Worm (Caenorhabditis elegans) whole organism, L2 larva: ENCODE results near the gene R107.5.

Experiments
- aly-2 ChIP-seq: fragments of 150-350 bp; optimal IDR thresholded peaks from 2 replicates; lab custom pipeline; 2014; ENCODE audit warnings: missing biosample characterization, missing genetic modification characterization
- ama-1 ChIP-seq: fragments of 150-350 bp; optimal IDR thresholded peaks from 2 replicates; lab custom pipeline; 2018; ENCODE audit warnings: inconsistent platforms
- lin-13 ChIP-seq: fragments of 150-350 bp; optimal IDR thresholded peaks from 2 replicates; lab custom pipeline; 2014; ENCODE audit warnings: missing biosample characterization, missing genetic modification reagents, missing genetic modification characterization
- lin-39 ChIP-seq: fragments of 150-350 bp; optimal IDR thresholded peaks from 2 replicates; lab custom pipeline; 2014; ENCODE audit warnings: missing biosample characterization, missing genetic modification reagents, missing genetic modification characterization
- lsy-2 ChIP-seq, 2 experiments: fragments of 150-350 bp in 1 of 2; sonication (generic microtip) in 1 of 2; optimal IDR thresholded peaks; 2 replicates each; lab custom pipeline; 2014 to 2017; ENCODE audit warnings: missing biosample characterization in 2 of 2, missing genetic modification characterization in 2 of 2
- nhr-10 ChIP-seq: sonication (generic microtip); optimal IDR thresholded peaks from 2 replicates; lab custom pipeline; 2017; ENCODE audit warnings: missing biosample characterization, missing genetic modification characterization
- nhr-12 ChIP-seq: fragments of 150-350 bp; optimal IDR thresholded peaks from 2 replicates; lab custom pipeline; 2014; ENCODE audit warnings: missing biosample characterization, missing genetic modification characterization
- skn-1 ChIP-seq: sonication (generic microtip); optimal IDR thresholded peaks from 2 replicates; lab custom pipeline; 2017; ENCODE audit warnings: missing biosample characterization, missing genetic modification characterization
- sma-3 ChIP-seq: sonication (generic microtip); optimal IDR thresholded peaks from 2 replicates; lab custom pipeline; 2016; ENCODE audit warnings: missing genetic modification reagents, missing genetic modification characterization, missing compliant biosample characterization
- unc-39 ChIP-seq: fragments of 150-350 bp; optimal IDR thresholded peaks from 2 replicates; lab custom pipeline; 2014; ENCODE audit warnings: missing biosample characterization, missing genetic modification characterization
- zag-1 ChIP-seq: fragments of 150-350 bp; optimal IDR thresholded peaks from 2 replicates; lab custom pipeline; 2014; ENCODE audit warnings: missing biosample characterization, missing genetic modification characterization
- ztf-11 ChIP-seq: sonication (generic microtip); optimal IDR thresholded peaks from 2 replicates; lab custom pipeline; 2017; ENCODE audit warnings: missing biosample characterization, missing genetic modification characterization

- no peak for TF ChIP-seq lin-39 (tag; lab: Kevin White, UChicago)
- TF ChIP-seq unc-39 (tag; lab: Kevin White, UChicago), result no peak
- TF ChIP-seq nhr-10 (tag; lab: Kevin White, UChicago), result no peak
- no peak for TF ChIP-seq nhr-12 (tag; lab: Kevin White, UChicago)
- no peak for TF ChIP-seq lin-13
- TF ChIP-seq ztf-11 (tag; lab: Kevin White, UChicago), result no peak
- TF ChIP-seq lsy-2 (tag; optimal IDR thresholded peaks at IDR 0.05; lab: Kevin White, UChicago), result no peak
- TF ChIP-seq ama-1 (lab: Kevin White, UChicago), result no peak
- no peak for TF ChIP-seq aly-2 (tag; lab: Kevin White, UChicago)
- no peak for TF ChIP-seq sma-3 (GFP tag; lab: Kevin White, UChicago)
- TF ChIP-seq skn-1 (tag; lab: Kevin White, UChicago), result no peak
- no peak for TF ChIP-seq zag-1 (tag; lab: Kevin White, UChicago)
These were observed 46.4 kb downstream of the R107.5 start for ce11 chrIII:9007183-9007582.
